Worm (Caenorhabditis elegans) whole organism, L1 larva: ENCODE data around the gene C40H1.8.
A peak's percentile ranks its signal among the peaks of the same experiment; 100 is the strongest.

Experiments
- C04F5.9 ChIP-seq: sonication (generic microtip); optimal IDR thresholded peaks from 2 replicates; lab custom pipeline; 2016; ENCODE audit warnings: missing genetic modification characterization, missing compliant biosample characterization
- aha-1 ChIP-seq: fragments of 150-350 bp; optimal IDR thresholded peaks from 2 replicates; lab custom pipeline; 2014; ENCODE audit warnings: missing biosample characterization, missing genetic modification characterization
- alr-1 ChIP-seq: fragments of 200-800 bp; sonication (Bioruptor generic); optimal IDR thresholded peaks from 2 replicates; lab custom pipeline; 2018; ENCODE audit warnings: borderline replicate concordance, mild to moderate bottlenecking, missing genetic modification characterization, missing compliant biosample characterization
- blmp-1 ChIP-seq: fragments of 150-350 bp; optimal IDR thresholded peaks from 2 replicates; lab custom pipeline; 2014; ENCODE audit warnings: missing biosample characterization, missing genetic modification characterization
- ceh-63 ChIP-seq: fragments of 200-800 bp; sonication (Bioruptor generic); optimal IDR thresholded peaks from 2 replicates; lab custom pipeline; 2018; ENCODE audit warnings: mild to moderate bottlenecking, missing genetic modification characterization, missing compliant biosample characterization
- ceh-82 ChIP-seq, 3 experiments: fragments of 150-350 bp in 1 of 3; sonication (generic microtip) in 2 of 3; optimal IDR thresholded peaks; 2 replicates each; lab custom pipeline; 2014 to 2017; ENCODE audit warnings: missing biosample characterization in 3 of 3, missing genetic modification characterization in 3 of 3
- ceh-88 ChIP-seq: fragments of 200-800 bp; sonication (Bioruptor generic); IDR thresholded peaks from 2 replicates; pipeline ENCODE4 v1.3.6; 2022; ENCODE audit warnings: missing genetic modification characterization, missing compliant biosample characterization
- ceh-90 ChIP-seq: sonication (generic microtip); optimal IDR thresholded peaks from 2 replicates; lab custom pipeline; 2016; ENCODE audit warnings: missing genetic modification characterization, missing compliant biosample characterization
- ces-1 ChIP-seq: fragments of 150-350 bp; optimal IDR thresholded peaks from 2 replicates; lab custom pipeline; 2014; ENCODE audit warnings: missing biosample characterization, missing genetic modification reagents, missing genetic modification characterization
- dsc-1 ChIP-seq: sonication (generic microtip); optimal IDR thresholded peaks from 2 replicates; lab custom pipeline; 2016; ENCODE audit warnings: mild to moderate bottlenecking, missing genetic modification characterization, missing compliant biosample characterization
- efl-1 ChIP-seq, 4 experiments: fragments of 150-350 bp; optimal IDR thresholded peaks in 3 of 4; peaks in 1 of 4; 1 replicate in 1 of 4; 2 replicates in 3 of 4; lab custom pipeline; 2014; ENCODE audit warnings: missing biosample characterization in 2 of 4, missing genetic modification characterization in 2 of 4, missing genetic modification reagents in 2 of 4
- egl-13 ChIP-seq: sonication (generic microtip); optimal IDR thresholded peaks from 2 replicates; lab custom pipeline; 2016; ENCODE audit warnings: missing genotype, missing genetic modification reagents, missing genetic modification characterization, missing compliant biosample characterization
- elt-2 ChIP-seq: sonication (generic microtip); optimal IDR thresholded peaks from 2 replicates; lab custom pipeline; 2016; ENCODE audit warnings: missing genetic modification characterization, mild to moderate bottlenecking, inconsistent platforms, missing compliant biosample characterization, missing genetic modification reagents
- fkh-4 ChIP-seq: sonication (generic microtip); optimal IDR thresholded peaks from 2 replicates; lab custom pipeline; 2016; ENCODE audit warnings: missing compliant biosample characterization, missing genetic modification characterization, borderline replicate concordance
- hlh-4 ChIP-seq: sonication (generic microtip); optimal IDR thresholded peaks from 2 replicates; lab custom pipeline; 2016; ENCODE audit warnings: mild to moderate bottlenecking, missing genetic modification characterization, missing compliant biosample characterization
- irx-1 ChIP-seq: sonication (generic microtip); optimal IDR thresholded peaks from 2 replicates; lab custom pipeline; 2016; ENCODE audit warnings: missing genetic modification characterization, missing compliant biosample characterization
- lin-13 ChIP-seq: fragments of 150-350 bp; optimal IDR thresholded peaks from 2 replicates; lab custom pipeline; 2014; ENCODE audit warnings: missing biosample characterization, missing genetic modification reagents, missing genetic modification characterization
- lin-35 ChIP-seq, 2 experiments: fragments of 150-350 bp; optimal IDR thresholded peaks; 2 replicates each; lab custom pipeline; 2014; ENCODE audit warnings: missing biosample characterization in 2 of 2, missing genetic modification characterization in 2 of 2, missing genetic modification reagents in 2 of 2
- lir-3 ChIP-seq: sonication (generic microtip); optimal IDR thresholded peaks from 2 replicates; lab custom pipeline; 2016; ENCODE audit warnings: mild to moderate bottlenecking, missing genetic modification characterization, moderate library complexity, missing compliant biosample characterization; ENCODE audit not compliant: poor library complexity
- mep-1 ChIP-seq: fragments of 150-350 bp; optimal IDR thresholded peaks from 2 replicates; lab custom pipeline; 2014; ENCODE audit warnings: missing biosample characterization, missing genetic modification characterization
- nhr-11 ChIP-seq: fragments of 150-350 bp; optimal IDR thresholded peaks from 2 replicates; lab custom pipeline; 2014; ENCODE audit warnings: missing biosample characterization, missing genetic modification characterization
- nhr-12 ChIP-seq: sonication (generic microtip); optimal IDR thresholded peaks from 2 replicates; lab custom pipeline; 2017; ENCODE audit warnings: missing biosample characterization, missing genetic modification characterization
- nhr-19 ChIP-seq: fragments of 200-800 bp; sonication (Bioruptor generic); conservative IDR thresholded peaks from 2 replicates; pipeline ENCODE4 v1.3.6; 2022; ENCODE audit warnings: missing genetic modification characterization, missing compliant biosample characterization
- nhr-20 ChIP-seq: sonication (generic microtip); optimal IDR thresholded peaks from 2 replicates; lab custom pipeline; 2016; ENCODE audit warnings: mild to moderate bottlenecking, missing genetic modification characterization, missing compliant biosample characterization
- nhr-237 ChIP-seq: fragments of 150-350 bp; optimal IDR thresholded peaks from 2 replicates; lab custom pipeline; 2014; ENCODE audit warnings: missing biosample characterization, missing genetic modification characterization
- nhr-71 ChIP-seq: sonication (generic microtip); optimal IDR thresholded peaks from 2 replicates; lab custom pipeline; 2016; ENCODE audit warnings: mild to moderate bottlenecking, missing genetic modification characterization, moderate library complexity, missing compliant biosample characterization
- nhr-84 ChIP-seq: sonication (generic microtip); optimal IDR thresholded peaks from 2 replicates; lab custom pipeline; 2017; ENCODE audit warnings: missing biosample characterization, missing genetic modification characterization
- nhr-85 ChIP-seq: sonication (generic microtip); peaks from one replicate; lab custom pipeline; 2016; ENCODE audit warnings: missing genetic modification characterization, inconsistent platforms, missing compliant biosample characterization
- nhr-90 ChIP-seq: sonication (generic microtip); optimal IDR thresholded peaks from 2 replicates; lab custom pipeline; 2016; ENCODE audit warnings: mild to moderate bottlenecking, missing genetic modification characterization, missing compliant biosample characterization; ENCODE audit not compliant: poor library complexity
- pag-3 ChIP-seq: sonication (generic microtip); optimal IDR thresholded peaks from 2 replicates; lab custom pipeline; 2017; ENCODE audit warnings: missing genetic modification characterization, mild to moderate bottlenecking, missing compliant biosample characterization, antibody characterized with exemption, borderline replicate concordance; ENCODE audit not compliant: insufficient read depth
- pqm-1 ChIP-seq: sonication (generic microtip); optimal IDR thresholded peaks from 3 replicates; lab custom pipeline; 2017; ENCODE audit warnings: missing biosample characterization, missing genetic modification characterization
- snpc-4 ChIP-seq: fragments of 150-350 bp; optimal IDR thresholded peaks from 2 replicates; lab custom pipeline; 2014; ENCODE audit warnings: missing biosample characterization, missing genetic modification characterization
- sptf-1 ChIP-seq: fragments of 150-350 bp; optimal IDR thresholded peaks from 2 replicates; lab custom pipeline; 2014; ENCODE audit warnings: missing biosample characterization, missing genetic modification characterization
- sup-37 ChIP-seq: fragments of 200-800 bp; sonication (Bioruptor generic); optimal IDR thresholded peaks from 2 replicates; lab custom pipeline; 2018; ENCODE audit warnings: mild to moderate bottlenecking, missing genetic modification characterization, missing compliant biosample characterization
- swsn-7 ChIP-seq: sonication (generic microtip); optimal IDR thresholded peaks from 2 replicates; lab custom pipeline; 2016; ENCODE audit warnings: missing genetic modification characterization, missing compliant biosample characterization
- tbx-2 ChIP-seq: sonication (generic microtip); optimal IDR thresholded peaks from 2 replicates; lab custom pipeline; 2016; ENCODE audit warnings: missing genetic modification characterization, missing compliant biosample characterization
- tlp-1 ChIP-seq: fragments of 150-350 bp; optimal IDR thresholded peaks from 2 replicates; lab custom pipeline; 2014; ENCODE audit warnings: missing biosample characterization, missing genetic modification characterization
- unc-62 ChIP-seq: fragments of 150-350 bp; optimal IDR thresholded peaks from 2 replicates; lab custom pipeline; 2014; ENCODE audit warnings: missing biosample characterization, missing genetic modification reagents, missing genetic modification characterization
- unc-86 ChIP-seq: sonication (generic microtip); optimal IDR thresholded peaks from 2 replicates; lab custom pipeline; 2016; ENCODE audit warnings: missing genetic modification characterization, missing compliant biosample characterization
- unc-98 ChIP-seq: fragments of 200-800 bp; sonication (Bioruptor generic); IDR thresholded peaks from 2 replicates; pipeline ENCODE4 v1.3.6; 2022; ENCODE audit warnings: missing genetic modification characterization, missing compliant biosample characterization
- vab-15 ChIP-seq: sonication (generic microtip); optimal IDR thresholded peaks from 2 replicates; lab custom pipeline; 2017; ENCODE audit warnings: missing genotype, mild to moderate bottlenecking, missing genetic modification characterization, missing compliant biosample characterization
- zag-1 ChIP-seq: fragments of 150-350 bp; optimal IDR thresholded peaks from 2 replicates; lab custom pipeline; 2014; ENCODE audit warnings: missing biosample characterization, missing genetic modification characterization
- zip-4 ChIP-seq: fragments of 200-800 bp; sonication (Bioruptor generic); optimal IDR thresholded peaks from 2 replicates; lab custom pipeline; 2018; ENCODE audit warnings: mild to moderate bottlenecking, missing genetic modification characterization, moderate library complexity, missing compliant biosample characterization

Gene C40H1.8

ce11 chrIII:9289815-9290214 lies 24.7 kb upstream of the C40H1.8 start (continued):
- TF ChIP-seq nhr-90 (tag; lab: Kevin White, UChicago) (peak; percentile 3), unc-86 (tag; lab: Kevin White, UChicago) (no peak), zip-4 (no peak), ces-1 (GFP tag; lab: Kevin White, UChicago) (no peak), egl-13 (tag; lab: Kevin White, UChicago) (no peak), sup-37 (GFP tag; lab: Kevin White, UChicago) (no peak), elt-2 (tag; lab: Kevin White, UChicago) (peak; percentile 90), hlh-4 (tag; lab: Kevin White, UChicago) (no peak)

DNA sequence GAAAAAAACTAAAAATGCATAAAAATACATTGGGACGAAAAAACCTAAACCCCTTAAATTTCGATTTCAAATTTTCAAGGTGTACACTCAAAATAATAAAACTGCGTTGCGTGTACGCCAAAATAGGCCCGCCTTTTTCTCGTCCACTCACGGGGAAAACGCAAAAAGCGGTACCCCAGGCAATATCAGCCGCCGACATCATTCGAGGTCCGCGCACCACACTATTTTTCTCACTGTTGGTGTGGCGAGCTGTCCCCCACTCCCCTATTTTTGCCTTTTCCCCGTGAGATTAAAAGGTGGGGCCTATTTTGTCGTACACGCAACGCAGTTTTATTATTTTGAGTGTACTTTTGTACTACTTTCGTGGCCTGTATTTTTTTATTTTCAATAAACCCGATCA lies 22.9 kb upstream of the C40H1.8 start:
- peak; percentile 2 for TF ChIP-seq snpc-4 (tag; lab: Kevin White, UChicago)

DNA sequence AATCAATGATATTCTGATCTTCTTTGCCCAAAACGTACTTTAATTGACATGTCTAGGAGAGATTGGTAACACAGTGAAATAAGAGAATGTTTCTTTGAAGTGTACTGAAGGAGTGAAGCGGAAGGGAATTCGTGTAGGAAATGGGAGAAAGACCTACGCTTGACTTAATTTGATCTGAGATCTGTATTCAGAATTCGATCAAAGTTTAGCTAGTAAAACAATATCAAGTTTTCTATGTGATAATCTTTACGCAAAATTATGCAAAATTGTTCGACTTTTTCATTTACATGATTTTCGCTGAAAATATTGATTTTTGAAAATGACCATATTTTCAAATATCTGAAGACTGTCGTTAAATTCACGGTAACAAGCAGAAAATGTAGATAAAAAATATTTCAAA lies 17.2 kb upstream of the C40H1.8 start, which contains the start of gene K01B6.4:
TSS of gene K01B6.4 (minus strand) at position 101 of the 400 bp plus-strand sequence.
- TF ChIP-seq nhr-84 (tag; lab: Kevin White, UChicago), result no peak
- TF ChIP-seq efl-1 (optimal IDR thresholded peaks at IDR 0.05; lab: Kevin White, UChicago), result no peak
- TF ChIP-seq efl-1 (GFP tag; optimal IDR thresholded peaks at IDR 0.05 in 1 of 2; lab: Kevin White, UChicago), result peak in 1 of 2 experiments; percentile 34
- TF ChIP-seq ceh-88 (GFP tag; lab: Robert Waterston, UW), result no peak
- no peak for TF ChIP-seq pqm-1 (tag; lab: Kevin White, UChicago)

- TF ChIP-seq dsc-1 (tag; lab: Kevin White, UChicago), result no peak
- TF ChIP-seq blmp-1, result peak; percentile 51
- TF ChIP-seq alr-1, result no peak
- no peak for TF ChIP-seq lir-3 (tag; lab: Kevin White, UChicago)
Measured at ce11 chrIII:9299116-9299515, 15.4 kb upstream of the C40H1.8 start.

DNA sequence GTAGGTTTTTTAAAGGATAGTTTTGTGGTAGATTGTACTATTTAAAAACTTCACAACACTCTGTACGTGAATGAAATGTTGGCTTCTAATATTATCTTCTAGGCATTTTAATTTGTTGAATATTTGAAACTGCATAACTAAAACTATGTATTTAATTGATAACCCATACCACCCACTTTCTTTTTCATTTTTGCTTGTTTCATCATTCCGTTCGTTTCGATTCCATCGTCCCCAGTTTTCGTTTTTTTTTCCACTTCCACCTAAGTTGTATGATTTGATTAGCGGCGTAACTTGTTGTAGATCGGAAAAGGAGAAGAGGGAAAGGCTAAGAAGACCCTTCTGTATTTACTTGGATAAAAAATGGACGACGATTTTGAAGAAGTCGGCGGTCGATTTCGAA lies 14.6 kb upstream of the C40H1.8 start, which contains the start of gene K01B6.3:
TSS of gene K01B6.3 (plus strand) at position 301 of the 400 bp plus-strand sequence.
- TF ChIP-seq vab-15 (no peak), blmp-1 (peak; percentile 42)

ce11 chrIII:9300670-9301069 lies 13.8 kb upstream of the C40H1.8 start:
- TF ChIP-seq nhr-12 (tag; lab: Kevin White, UChicago), result no peak
- TF ChIP-seq lin-35 (GFP tag; optimal IDR thresholded peaks at IDR 0.05; lab: Kevin White, UChicago), result no peak
- TF ChIP-seq C04F5.9 (tag; lab: Kevin White, UChicago), result no peak
- no peak for TF ChIP-seq ceh-63 (GFP tag; lab: Kevin White, UChicago)
- TF ChIP-seq irx-1, result no peak
- no peak for TF ChIP-seq hlh-4 (tag; lab: Kevin White, UChicago)
- TF ChIP-seq aha-1 (tag; lab: Kevin White, UChicago), result no peak
- TF ChIP-seq nhr-11 (tag; lab: Kevin White, UChicago), result no peak
- no peak for TF ChIP-seq zag-1 (tag; lab: Kevin White, UChicago)
- no peak for TF ChIP-seq mep-1 (tag; lab: Kevin White, UChicago)
- TF ChIP-seq fkh-4 (tag; lab: Kevin White, UChicago), result no peak
- no peak for TF ChIP-seq tbx-2 (tag; lab: Kevin White, UChicago)
- no peak for TF ChIP-seq efl-1 (optimal IDR thresholded peaks at IDR 0.05; lab: Kevin White, UChicago)
- TF ChIP-seq efl-1 (GFP tag; optimal IDR thresholded peaks at IDR 0.05 in 1 of 2; lab: Kevin White, UChicago), result peak in 1 of 2 experiments; percentile 20
- TF ChIP-seq ceh-90 (tag; lab: Kevin White, UChicago), result no peak
- TF ChIP-seq sptf-1, result no peak
- TF ChIP-seq unc-98 (GFP tag; lab: Robert Waterston, UW), result no peak
- peak; percentile 68 for TF ChIP-seq nhr-85 (tag; lab: Kevin White, UChicago)
- TF ChIP-seq pag-3 (tag; lab: Kevin White, UChicago), result no peak
- no peak for TF ChIP-seq ceh-82 (tag; optimal IDR thresholded peaks at IDR 0.05; lab: Kevin White, UChicago)
- peak; percentile 0 for TF ChIP-seq nhr-71 (tag; lab: Kevin White, UChicago)
- no peak for TF ChIP-seq egl-13 (tag; lab: Kevin White, UChicago)
- TF ChIP-seq lin-13 (GFP tag; lab: Kevin White, UChicago), result no peak
- TF ChIP-seq tlp-1 (tag; lab: Kevin White, UChicago), result no peak
- no peak for TF ChIP-seq unc-62 (GFP tag; lab: Kevin White, UChicago)
- TF ChIP-seq swsn-7, result no peak
- TF ChIP-seq nhr-19 (GFP tag; lab: Robert Waterston, UW), result no peak
- no peak for TF ChIP-seq nhr-237
- TF ChIP-seq nhr-20 (tag; lab: Kevin White, UChicago), result peak; percentile 10
